Worm (Caenorhabditis elegans) whole organism, L1 larva: ENCODE data around the gene tmem-132.

Experiments
- elt-2 ChIP-seq: sonication (generic microtip); optimal IDR thresholded peaks from 2 replicates; lab custom pipeline; 2016; ENCODE audit warnings: missing genetic modification characterization, mild to moderate bottlenecking, inconsistent platforms, missing compliant biosample characterization, missing genetic modification reagents
- jun-1 ChIP-seq: fragments of 150-350 bp; optimal IDR thresholded peaks from 2 replicates; lab custom pipeline; 2014; ENCODE audit warnings: missing biosample characterization, missing genetic modification reagents, missing genetic modification characterization
- ztf-11 ChIP-seq, 2 experiments: sonication (generic microtip); optimal IDR thresholded peaks; 2 replicates each; lab custom pipeline; 2016 to 2017; ENCODE audit warnings: missing genetic modification characterization in 2 of 2, missing biosample characterization in 1 of 2, missing compliant biosample characterization in 1 of 2

- peak; percentile 48 for TF ChIP-seq elt-2
- no peak for TF ChIP-seq jun-1
- no peak for TF ChIP-seq ztf-11 (tag; optimal IDR thresholded peaks at IDR 0.05; lab: Kevin White, UChicago)
Measured at ce11 chrIII:2687412-2687811, 29.0 kb downstream of the tmem-132 start.
